Fruit fly (Drosophila melanogaster) ovary, adult (tissue): Measurements from ENCODE around the gene CG33689.

Experiments used
- CG17801 ChIP-seq: fragments of 200-800 bp; optimal IDR thresholded peaks from 2 replicates; lab custom pipeline; 2019; ENCODE audit warnings: missing biosample characterization, mild to moderate bottlenecking, missing genetic modification characterization, moderate library complexity; ENCODE audit not compliant: partially characterized antibody

CG33689 gene

DNA sequence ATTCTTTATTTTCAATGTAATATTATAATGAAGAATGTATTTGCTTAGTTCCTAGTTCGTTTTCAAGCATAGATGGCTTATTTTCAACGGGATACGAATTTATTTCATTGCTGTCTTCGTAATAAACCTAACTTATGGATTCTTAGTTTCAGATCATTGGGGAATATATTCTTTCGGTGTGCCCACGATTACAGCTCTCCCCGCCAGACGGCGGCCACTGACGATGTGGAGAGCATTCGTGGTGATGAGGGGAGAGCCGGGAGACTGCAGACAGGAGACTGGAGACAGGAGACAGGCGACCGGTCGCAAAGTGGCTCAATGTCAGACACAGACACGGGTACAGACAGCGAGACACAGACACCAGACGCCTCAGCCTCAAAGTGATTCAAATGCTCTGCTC, 22.7 kb upstream of the CG33689 start:
- no peak for TF ChIP-seq CG17801

DNA sequence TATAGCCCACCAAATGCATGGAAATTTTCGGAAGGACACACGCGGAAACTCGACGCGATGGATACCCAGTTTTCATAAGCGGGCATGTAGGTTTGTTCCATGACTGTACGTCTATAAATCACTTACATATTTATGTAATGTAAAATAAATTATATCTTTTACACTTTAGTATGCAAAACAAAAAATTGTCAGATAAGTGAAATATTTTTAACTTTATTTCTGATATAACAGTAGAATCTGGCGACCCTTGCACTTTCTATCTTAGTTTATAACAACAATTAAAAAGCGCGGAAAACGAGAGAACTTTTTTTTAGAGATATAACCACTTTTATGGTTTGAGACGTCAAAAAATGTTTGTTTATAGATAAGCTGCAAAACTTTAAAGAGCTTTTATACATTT, 22.3 kb upstream of the CG33689 start:
- TF ChIP-seq CG17801, result no peak

DNA sequence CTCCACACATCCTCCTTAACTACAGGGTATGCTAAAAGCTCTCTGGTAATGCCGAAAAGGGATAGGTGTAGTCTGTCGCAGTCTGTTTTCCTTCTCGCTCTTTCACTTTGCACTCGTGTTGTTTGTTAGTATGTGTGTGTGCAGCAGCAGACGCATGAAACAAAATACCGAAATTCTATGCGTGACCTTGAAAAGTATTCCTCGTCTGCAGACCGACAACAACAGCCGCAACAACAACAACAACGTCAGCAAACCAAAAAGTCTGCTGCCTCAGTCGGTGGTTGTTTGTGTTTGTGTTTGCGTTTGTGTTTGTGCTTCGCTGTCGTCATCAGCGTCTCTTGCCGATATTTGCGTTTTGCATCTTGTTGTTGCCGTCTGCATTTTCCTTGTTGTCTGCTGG, 21.6 kb upstream of the CG33689 start:
- TF ChIP-seq CG17801, result no peak

DNA sequence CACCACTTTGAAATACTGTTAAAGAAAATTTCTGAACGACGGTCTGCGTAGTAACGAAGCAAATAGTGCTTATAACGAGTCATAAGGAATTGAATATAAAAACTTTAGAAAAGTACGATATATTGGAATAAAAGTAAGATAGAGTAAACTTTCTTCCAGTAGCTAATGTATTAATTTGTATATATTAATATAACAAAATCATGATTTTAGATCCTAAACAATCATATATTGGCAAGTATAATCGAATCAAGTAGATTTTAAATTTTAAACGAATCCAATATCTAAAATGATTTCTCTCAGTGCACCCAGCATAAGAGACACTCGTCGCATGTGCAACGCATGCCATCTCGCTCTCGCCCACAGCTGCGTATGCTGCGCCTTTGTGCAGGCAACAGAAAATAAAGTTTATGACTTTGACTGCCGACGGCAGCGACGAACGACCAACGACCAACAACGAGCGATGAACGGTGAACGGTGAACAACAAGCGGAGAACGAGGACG, 18.6 kb upstream of the CG33689 start:
- no peak for TF ChIP-seq CG17801

DNA sequence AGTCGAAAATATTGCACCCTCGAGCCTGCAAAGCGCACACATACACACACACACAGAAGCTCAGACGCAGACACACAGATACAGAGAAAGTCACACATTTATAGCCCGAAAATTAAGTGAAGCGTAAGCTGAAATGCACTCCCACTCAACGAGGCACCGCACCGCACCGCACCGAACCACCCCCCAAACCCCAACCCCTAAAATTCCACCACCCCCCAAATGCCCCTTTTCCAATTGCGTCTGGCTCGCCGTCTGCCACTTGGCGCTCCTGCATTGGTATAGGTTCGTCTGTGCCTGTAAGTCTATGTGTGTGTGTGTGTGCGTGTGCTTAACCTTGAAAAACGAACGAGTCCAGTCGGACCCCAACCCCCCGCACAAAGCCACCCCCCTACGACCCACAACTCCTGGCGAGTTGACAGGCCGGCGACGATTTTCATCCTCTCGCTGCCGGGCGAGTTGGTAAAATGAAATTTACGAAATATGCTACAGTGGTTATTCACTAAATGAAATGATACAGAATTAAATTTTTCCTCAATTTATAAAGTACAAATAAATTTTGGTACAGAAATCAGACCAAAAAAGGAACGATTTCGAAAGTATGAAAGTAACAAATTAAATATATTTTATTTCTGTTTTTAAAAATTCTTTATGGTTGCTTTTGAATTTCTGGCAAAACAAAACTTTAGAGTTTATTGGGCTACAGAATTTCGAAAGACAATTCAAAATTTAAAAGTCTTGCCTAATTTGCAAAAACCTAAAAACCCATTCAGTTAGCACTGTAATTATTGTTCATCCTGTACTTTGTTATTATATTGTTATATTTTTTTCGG, 17.2 kb upstream of the CG33689 start:
- TF ChIP-seq CG17801, result no peak

DNA sequence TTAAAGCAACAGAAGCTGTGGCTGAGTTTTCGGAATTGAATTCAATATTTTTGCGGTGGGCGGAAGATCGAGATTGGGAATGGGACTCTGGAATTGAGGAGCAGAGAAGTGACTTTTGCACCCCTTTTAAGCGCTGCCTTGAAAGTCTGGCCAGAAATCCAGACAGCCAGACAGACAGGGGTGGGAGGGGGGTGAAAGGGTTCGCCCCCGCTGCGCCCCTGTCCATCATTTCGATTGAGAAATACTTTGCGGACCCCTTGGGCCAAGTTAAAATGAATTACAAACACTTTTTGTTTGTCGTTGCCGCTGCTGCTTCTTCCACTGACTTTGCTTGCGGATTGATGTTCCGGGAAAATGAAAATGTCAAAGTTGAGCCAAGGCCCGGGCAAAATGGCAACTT, 16.5 kb upstream of the CG33689 start:
- no peak for TF ChIP-seq CG17801

DNA sequence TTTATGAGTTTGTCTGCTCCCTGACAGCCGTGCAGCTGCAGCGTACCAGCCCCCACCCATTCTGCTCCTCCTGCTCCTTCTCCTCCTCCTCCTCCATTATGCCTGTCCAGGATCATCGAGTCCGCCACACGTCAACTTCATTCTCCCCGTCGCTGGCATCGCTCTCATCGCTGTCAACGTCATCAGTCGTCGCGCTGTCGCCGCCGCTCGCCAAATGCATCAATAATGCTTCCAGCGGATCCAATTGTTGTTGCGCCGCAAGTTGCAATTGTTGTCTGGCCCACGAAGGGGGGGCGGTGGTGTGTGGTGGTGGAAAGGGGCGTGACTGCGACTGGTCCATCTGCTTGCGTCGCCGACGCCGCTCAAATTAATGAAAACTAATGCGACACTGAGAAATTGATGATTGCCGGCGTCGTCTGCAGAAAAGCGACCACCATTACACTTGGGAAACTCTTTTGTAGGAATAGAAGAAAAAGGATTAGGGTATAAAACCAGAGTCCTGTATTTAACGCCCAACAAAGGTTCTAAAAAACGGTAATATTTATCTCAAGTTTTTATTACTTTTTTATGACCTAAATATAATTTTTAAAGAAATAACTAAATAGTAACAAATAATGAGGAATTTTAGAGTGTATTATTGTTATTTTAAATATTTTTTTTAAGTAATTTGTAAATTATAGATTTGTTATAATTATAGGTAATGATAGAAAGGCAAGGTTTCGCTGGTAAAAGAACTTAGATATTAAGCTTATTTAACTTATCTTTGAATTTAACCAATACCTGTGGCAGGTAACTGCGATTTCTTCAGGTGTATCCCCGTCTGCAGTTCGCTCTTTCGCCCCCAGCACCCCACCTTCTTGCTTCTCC, 10.7 kb upstream of the CG33689 start:
- TF ChIP-seq CG17801, result no peak

DNA sequence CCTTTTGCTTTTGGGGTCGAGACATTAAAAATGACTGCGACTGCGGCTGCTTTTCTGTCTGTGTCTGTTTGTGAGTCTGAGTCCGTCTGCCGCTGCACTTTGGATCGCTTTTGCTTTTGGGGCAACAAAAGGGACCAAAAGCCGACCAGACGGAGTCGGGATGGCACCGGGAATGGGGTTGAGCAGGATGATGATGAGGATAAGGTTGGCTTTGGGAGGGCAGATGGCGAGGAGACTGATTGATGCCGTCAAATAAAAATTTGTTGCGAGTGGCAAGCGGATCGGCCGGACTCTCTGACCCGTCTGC, 10.2 kb upstream of the CG33689 start:
- TF ChIP-seq CG17801, result no peak

DNA sequence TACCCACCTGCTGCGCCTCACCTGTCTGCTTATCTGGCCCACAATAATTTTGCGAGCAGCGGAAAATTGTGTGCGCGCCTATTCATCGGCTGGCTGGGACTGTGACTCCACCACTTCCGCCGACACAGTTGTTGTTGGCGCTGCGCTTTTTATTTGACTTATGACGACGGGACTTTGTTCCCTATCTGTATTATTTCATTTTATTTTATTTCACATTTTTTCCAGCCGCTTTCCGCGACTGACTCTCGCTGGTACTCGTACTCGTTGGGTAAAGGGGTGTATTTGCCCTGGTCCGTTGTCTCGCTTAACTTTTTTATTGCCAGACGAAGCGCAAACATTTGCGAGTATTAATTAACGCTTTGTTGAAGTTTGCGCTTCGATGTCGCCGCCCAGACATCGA, 9.1 kb upstream of the CG33689 start:
- no peak for TF ChIP-seq CG17801

DNA sequence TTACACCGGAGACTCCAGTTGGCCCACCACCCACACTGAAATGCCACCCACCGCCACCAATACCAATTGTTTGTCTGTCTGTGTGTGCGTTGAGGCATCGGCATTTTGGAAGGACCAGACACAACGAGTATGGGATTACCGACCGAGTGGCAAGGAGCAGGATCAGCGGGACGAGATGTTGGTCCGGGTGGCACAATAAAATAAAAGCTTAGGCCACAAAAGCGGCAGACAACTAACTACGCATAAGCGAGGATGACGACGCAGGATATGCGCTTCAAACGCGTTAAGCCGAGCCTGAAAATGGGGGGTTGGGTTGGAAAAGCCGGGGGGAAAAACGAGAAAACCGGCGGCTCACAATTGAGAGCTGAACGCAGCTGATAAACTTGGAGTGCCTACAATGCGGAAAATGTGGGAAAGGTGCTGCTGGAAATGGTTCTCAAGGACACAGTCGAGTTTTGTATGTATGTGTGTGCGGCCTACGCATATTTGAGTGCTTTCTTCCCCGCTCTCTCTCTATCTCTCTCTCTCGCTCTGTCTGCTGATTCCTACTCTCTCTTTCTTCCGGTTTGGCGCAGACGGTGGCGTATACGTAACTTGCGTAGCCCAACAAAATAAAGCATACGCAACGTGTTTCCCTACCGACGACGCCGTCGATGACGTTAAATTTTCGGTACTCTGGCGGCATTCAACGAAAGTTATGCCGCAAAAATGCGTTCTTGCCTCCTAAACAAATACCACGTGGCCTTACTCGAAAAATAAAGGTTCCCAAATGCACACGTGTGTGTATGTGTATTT, 7.3 kb upstream of the CG33689 start:
- TF ChIP-seq CG17801, result no peak

DNA sequence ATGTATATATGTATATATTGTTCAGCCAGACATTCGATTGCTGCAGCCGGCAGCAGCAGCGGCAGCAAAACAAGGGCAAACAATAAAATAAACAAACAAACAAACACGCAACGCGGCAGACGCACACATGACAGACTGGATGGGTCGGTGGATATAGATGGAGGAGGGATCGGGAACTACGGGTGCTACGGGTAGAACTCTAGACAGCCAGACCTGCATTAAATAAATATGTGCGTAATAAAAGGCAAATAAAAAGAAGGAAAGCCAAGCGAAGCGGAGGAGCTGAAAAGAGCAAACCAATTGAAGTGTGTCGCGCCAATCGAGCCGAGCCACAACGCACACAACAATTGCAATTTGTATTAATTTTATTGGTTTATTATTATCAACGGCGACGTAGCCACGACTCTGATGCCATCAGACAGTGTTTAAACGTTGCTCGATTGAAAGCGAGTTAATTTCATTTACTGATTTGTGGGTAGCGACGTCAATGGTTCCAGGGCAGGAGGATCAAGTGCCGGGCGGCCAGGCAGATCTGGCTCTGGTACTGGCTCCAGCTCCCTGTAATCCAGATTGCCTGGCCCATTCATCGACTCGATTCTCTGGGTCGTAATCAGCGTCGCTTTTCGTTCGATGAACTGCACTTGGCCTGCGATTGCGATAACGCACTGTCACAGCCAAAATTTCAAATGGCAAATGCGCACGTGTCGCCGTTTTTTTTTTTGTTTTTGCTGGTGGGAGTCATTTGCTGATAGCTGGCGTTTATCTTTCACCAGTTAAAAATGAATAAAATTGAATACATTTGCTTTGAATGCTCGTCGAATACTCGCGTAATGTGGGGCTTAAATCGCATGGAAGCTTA, 5.9 kb upstream of the CG33689 start:
- TF ChIP-seq CG17801, result no peak

DNA sequence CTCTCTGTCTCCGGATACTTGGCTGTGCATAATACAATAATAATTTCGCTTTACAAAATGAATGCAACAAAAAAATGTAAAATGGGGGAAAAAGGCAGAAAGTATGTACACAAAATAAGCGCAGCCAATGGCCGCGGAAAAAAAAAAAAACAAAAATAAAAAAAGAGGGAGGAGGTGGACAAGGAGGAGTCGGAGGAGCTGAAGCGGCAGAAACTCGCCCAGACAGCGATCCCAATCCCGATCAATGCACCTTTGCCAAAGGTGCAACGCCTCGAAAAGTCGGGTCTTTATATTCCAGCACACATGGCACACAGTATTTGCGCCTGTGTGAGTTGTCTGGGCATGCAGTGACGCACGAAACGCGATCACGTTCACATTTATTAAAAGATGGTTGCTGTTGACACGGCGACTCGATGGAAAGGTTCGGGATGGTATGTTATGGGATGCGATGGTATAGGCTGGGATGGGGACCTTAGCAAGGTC, 4.5 kb upstream of the CG33689 start:
- TF ChIP-seq CG17801, result no peak

DNA sequence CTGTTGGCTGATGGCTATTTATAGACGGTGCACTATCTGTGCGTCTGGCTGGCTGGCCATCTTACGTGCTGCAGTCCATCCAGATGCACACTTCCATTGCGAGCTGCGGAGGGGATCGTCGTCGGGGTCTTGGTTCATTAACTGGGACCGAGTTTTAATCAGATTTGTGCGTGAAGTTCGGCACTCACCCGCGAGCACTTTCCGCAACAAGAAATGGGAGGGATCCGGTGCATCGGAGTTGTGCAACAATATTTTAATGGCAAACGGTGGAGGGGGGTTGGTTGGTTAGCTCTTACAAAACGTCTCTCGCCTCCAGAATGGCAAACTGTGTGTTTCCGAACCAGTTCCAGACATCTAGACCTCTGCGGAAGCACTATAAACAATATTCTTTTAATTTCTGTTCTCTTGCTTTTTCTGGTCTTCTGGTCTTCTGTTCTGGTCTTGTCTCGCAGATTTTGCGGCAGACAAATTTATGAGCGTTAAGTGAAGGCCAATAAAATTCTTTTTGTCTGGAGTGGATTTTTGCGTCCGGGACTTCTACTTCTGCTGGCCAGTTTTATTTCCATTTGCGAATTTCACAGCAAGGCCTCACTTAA, 3.3 kb upstream of the CG33689 start:
- TF ChIP-seq CG17801, result no peak

DNA sequence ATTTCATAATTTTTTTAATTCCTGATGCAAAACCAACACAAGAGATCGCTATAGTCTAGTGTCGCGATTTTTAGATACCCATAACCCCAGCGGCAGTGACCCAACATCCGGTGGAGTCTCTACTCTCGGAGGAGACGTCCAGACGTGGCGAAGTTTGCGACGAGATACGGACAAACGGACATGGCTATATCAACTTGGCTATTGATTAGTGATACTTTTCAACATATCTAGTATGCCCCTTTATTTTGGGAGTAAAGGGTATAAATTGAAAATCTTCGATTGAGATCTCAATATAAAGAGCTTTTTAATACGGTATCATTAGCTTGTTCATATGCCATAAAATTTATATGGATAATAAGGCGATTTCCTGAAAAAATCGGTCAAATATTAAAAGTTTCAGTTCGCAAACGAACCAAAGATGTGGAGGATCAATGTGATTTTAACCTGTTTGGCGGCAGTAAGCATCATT, 2.5 kb upstream of the CG33689 start, which contains the start of gene CG33687:
Gene CG33687 (plus strand): TSS at position 419 of the 469 bp plus-strand sequence.
- TF ChIP-seq CG17801, result no peak

DNA sequence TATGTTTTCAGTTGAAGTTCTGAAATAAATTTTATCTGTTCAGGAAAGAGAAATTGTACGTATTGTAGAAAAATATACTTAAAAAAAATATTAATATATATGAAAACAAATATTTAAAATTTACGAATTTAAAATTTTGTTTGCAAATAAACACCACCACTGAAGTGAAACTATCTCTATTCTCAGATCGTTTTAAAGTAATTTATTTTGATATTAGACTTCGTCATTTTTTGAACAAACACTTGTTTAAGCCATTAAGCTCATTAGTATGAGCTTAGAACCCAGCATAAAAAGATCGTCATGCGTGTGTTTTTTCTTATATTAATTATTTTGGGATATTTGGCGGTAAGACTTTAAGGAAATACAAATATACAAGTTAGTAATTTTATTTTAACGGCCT, 1.1 kb upstream of the CG33689 start, which contains the start of gene CG33688:
Gene CG33688 (plus strand): TSS at position 301 of the 400 bp plus-strand sequence.
- no peak for TF ChIP-seq CG17801
